Worm (Caenorhabditis elegans) whole organism, mixed stage, embryonic: ENCODE measurements around the gene fzy-1.

Source experiments
- M03D4.4 ChIP-seq: sonication (generic microtip); optimal IDR thresholded peaks from 2 replicates; lab custom pipeline; 2017; ENCODE audit warnings: mild to moderate bottlenecking, missing genetic modification characterization, missing compliant biosample characterization
- bed-3 ChIP-seq: fragments of 200-800 bp; sonication (Bioruptor generic); optimal IDR thresholded peaks from 3 replicates; lab custom pipeline; 2018; ENCODE audit warnings: mild to moderate bottlenecking, missing genetic modification characterization, moderate library complexity, missing compliant biosample characterization
- blmp-1 ChIP-seq: fragments of 150-350 bp; optimal IDR thresholded peaks from 2 replicates; lab custom pipeline; 2014; ENCODE audit warnings: missing biosample characterization, missing genetic modification characterization
- ceh-39 ChIP-seq: fragments of 150-350 bp; optimal IDR thresholded peaks from 2 replicates; lab custom pipeline; 2014; ENCODE audit warnings: missing biosample characterization, missing genetic modification characterization
- ceh-43 ChIP-seq: fragments of 200-800 bp; sonication (Bioruptor generic); optimal IDR thresholded peaks from 2 replicates; lab custom pipeline; 2018; ENCODE audit warnings: mild to moderate bottlenecking, missing genetic modification characterization, moderate library complexity, missing compliant biosample characterization
- ceh-83 ChIP-seq: fragments of 200-800 bp; sonication (Bioruptor generic); optimal IDR thresholded peaks from 2 replicates; lab custom pipeline; 2018; ENCODE audit warnings: mild to moderate bottlenecking, missing genetic modification characterization, missing compliant biosample characterization
- ces-1 ChIP-seq: fragments of 150-350 bp; optimal IDR thresholded peaks from 2 replicates; lab custom pipeline; 2014; ENCODE audit warnings: missing biosample characterization, missing genetic modification reagents, missing genetic modification characterization
- cnd-1 ChIP-seq: fragments of 200-800 bp; sonication (Bioruptor generic); optimal IDR thresholded peaks from 2 replicates; lab custom pipeline; 2018; ENCODE audit warnings: mild to moderate bottlenecking, missing genetic modification characterization, missing compliant biosample characterization
- drap-1 ChIP-seq: fragments of 200-800 bp; sonication (Bioruptor generic); optimal IDR thresholded peaks from 3 replicates; lab custom pipeline; 2018; ENCODE audit warnings: mild to moderate bottlenecking, missing genetic modification characterization, missing compliant biosample characterization
- elt-1 ChIP-seq: sonication (generic microtip); optimal IDR thresholded peaks from 2 replicates; lab custom pipeline; 2017; ENCODE audit warnings: missing genetic modification characterization, mild to moderate bottlenecking, missing compliant biosample characterization, antibody characterized with exemption, moderate library complexity, borderline replicate concordance; ENCODE audit not compliant: insufficient read depth
- elt-3 ChIP-seq: fragments of 150-350 bp; optimal IDR thresholded peaks from 2 replicates; lab custom pipeline; 2014; ENCODE audit warnings: missing biosample characterization, missing genetic modification characterization
- flh-1 ChIP-seq: fragments of 200-800 bp; sonication (Bioruptor generic); optimal IDR thresholded peaks from 2 replicates; lab custom pipeline; 2018; ENCODE audit warnings: mild to moderate bottlenecking, missing genetic modification characterization, moderate library complexity, missing compliant biosample characterization
- ham-2 ChIP-seq: fragments of 200-800 bp; sonication (Bioruptor generic); optimal IDR thresholded peaks from 2 replicates; lab custom pipeline; 2018; ENCODE audit warnings: mild to moderate bottlenecking, missing genetic modification characterization, missing compliant biosample characterization
- hlh-1 ChIP-seq: fragments of 150-350 bp; optimal IDR thresholded peaks from 2 replicates; lab custom pipeline; 2014; ENCODE audit warnings: missing biosample characterization, missing genetic modification reagents, missing genetic modification characterization
- lin-13 ChIP-seq: fragments of 150-350 bp; optimal IDR thresholded peaks from 2 replicates; lab custom pipeline; 2014; ENCODE audit warnings: missing biosample characterization, missing genetic modification characterization
- lin-32 ChIP-seq: fragments of 200-800 bp; sonication (Bioruptor generic); optimal IDR thresholded peaks from 2 replicates; lab custom pipeline; 2018; ENCODE audit warnings: mild to moderate bottlenecking, missing genetic modification characterization, missing compliant biosample characterization
- lsy-2 ChIP-seq: fragments of 150-350 bp; optimal IDR thresholded peaks from 2 replicates; lab custom pipeline; 2014; ENCODE audit warnings: missing biosample characterization, missing genetic modification characterization
- mab-5 ChIP-seq: fragments of 150-350 bp; optimal IDR thresholded peaks from 2 replicates; lab custom pipeline; 2014; ENCODE audit warnings: missing biosample characterization, missing genetic modification characterization
- mep-1 ChIP-seq: fragments of 150-350 bp; optimal IDR thresholded peaks from 2 replicates; lab custom pipeline; 2017; ENCODE audit warnings: missing biosample characterization, missing genetic modification reagents, missing genetic modification characterization, inconsistent platforms
- nhr-2 ChIP-seq: fragments of 150-350 bp; optimal IDR thresholded peaks from 2 replicates; lab custom pipeline; 2014; ENCODE audit warnings: missing biosample characterization, missing genetic modification characterization
- nhr-237 ChIP-seq: fragments of 150-350 bp; optimal IDR thresholded peaks from 2 replicates; lab custom pipeline; 2014; ENCODE audit warnings: missing biosample characterization, missing genetic modification characterization
- nhr-28 ChIP-seq: fragments of 150-350 bp; optimal IDR thresholded peaks from 2 replicates; lab custom pipeline; 2014; ENCODE audit warnings: missing biosample characterization, missing genetic modification characterization
- nhr-76 ChIP-seq: sonication (generic microtip); optimal IDR thresholded peaks from 2 replicates; lab custom pipeline; 2017; ENCODE audit warnings: missing biosample characterization, missing genetic modification characterization
- pha-4 ChIP-seq: fragments of 150-350 bp; optimal IDR thresholded peaks from 2 replicates; lab custom pipeline; 2018; ENCODE audit warnings: missing biosample characterization, missing genetic modification reagents, missing genetic modification characterization
- sem-2 ChIP-seq: fragments of 200-800 bp; sonication (Bioruptor generic); optimal IDR thresholded peaks from 2 replicates; lab custom pipeline; 2018; ENCODE audit warnings: mild to moderate bottlenecking, missing genetic modification characterization, missing compliant biosample characterization
- sptf-1 ChIP-seq: sonication (generic microtip); optimal IDR thresholded peaks from 2 replicates; lab custom pipeline; 2017; ENCODE audit warnings: mild to moderate bottlenecking, missing genetic modification characterization, moderate library complexity, missing compliant biosample characterization
- tbx-8 ChIP-seq: fragments of 200-800 bp; sonication (Bioruptor generic); optimal IDR thresholded peaks from 2 replicates; lab custom pipeline; 2018; ENCODE audit warnings: mild to moderate bottlenecking, missing genetic modification characterization, moderate library complexity, missing compliant biosample characterization
- unc-120 ChIP-seq: sonication (generic microtip); optimal IDR thresholded peaks from 2 replicates; lab custom pipeline; 2017; ENCODE audit warnings: missing genetic modification characterization, missing compliant biosample characterization; ENCODE audit not compliant: poor library complexity, severe bottlenecking
- unc-39 ChIP-seq: fragments of 150-350 bp; optimal IDR thresholded peaks from 2 replicates; lab custom pipeline; 2014; ENCODE audit warnings: missing biosample characterization, missing genetic modification characterization
- unc-62 ChIP-seq: fragments of 150-350 bp; optimal IDR thresholded peaks from 2 replicates; lab custom pipeline; 2014; ENCODE audit warnings: missing biosample characterization, missing genetic modification reagents, missing genetic modification characterization
- zip-8 ChIP-seq: fragments of 150-350 bp; optimal IDR thresholded peaks from 2 replicates; lab custom pipeline; 2014; ENCODE audit warnings: missing biosample characterization, missing genetic modification characterization
- ztf-11 ChIP-seq: fragments of 150-350 bp; optimal IDR thresholded peaks from 2 replicates; lab custom pipeline; 2014; ENCODE audit warnings: missing biosample characterization, missing genetic modification characterization

The fzy-1 gene

DNA sequence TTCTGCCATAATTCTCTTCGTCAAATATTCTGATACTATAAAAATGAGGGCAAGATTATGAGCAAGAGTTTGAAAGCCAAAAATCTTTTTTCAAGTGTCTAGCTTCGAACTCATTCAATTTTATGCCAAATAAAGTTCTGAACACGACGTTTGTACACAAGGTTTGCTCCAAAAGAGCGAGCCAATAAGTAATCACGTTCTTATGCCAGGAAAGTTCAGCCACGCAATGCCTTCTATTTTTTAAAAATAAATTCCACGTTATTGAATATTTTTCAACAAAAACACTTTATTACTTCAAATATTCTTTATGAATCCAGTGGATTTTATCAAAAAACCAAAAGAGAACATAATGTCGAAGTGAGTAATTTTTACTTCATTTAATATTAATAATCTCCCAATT, 12.7 kb upstream of the fzy-1 start, which contains the start of gene nep-5:
Gene nep-5 (plus strand): TSS at position 301 of the 400 bp plus-strand sequence.
- TF ChIP-seq unc-39 (tag; lab: Kevin White, UChicago): no peak
- TF ChIP-seq ceh-83 (GFP tag; lab: Kevin White, UChicago): no peak
- no peak for TF ChIP-seq ceh-43
- TF ChIP-seq lsy-2 (tag; lab: Kevin White, UChicago): no peak
- no peak for TF ChIP-seq lin-13 (tag; lab: Kevin White, UChicago)
- TF ChIP-seq flh-1: no peak
- TF ChIP-seq elt-1 (tag; lab: Kevin White, UChicago): no peak
- no peak for TF ChIP-seq ztf-11 (tag; lab: Kevin White, UChicago)
- TF ChIP-seq ces-1: no peak
- TF ChIP-seq cnd-1 (tag; lab: Kevin White, UChicago): no peak
- TF ChIP-seq pha-4 (tag; lab: Kevin White, UChicago): no peak
- no peak for TF ChIP-seq drap-1 (GFP tag; lab: Kevin White, UChicago)

DNA sequence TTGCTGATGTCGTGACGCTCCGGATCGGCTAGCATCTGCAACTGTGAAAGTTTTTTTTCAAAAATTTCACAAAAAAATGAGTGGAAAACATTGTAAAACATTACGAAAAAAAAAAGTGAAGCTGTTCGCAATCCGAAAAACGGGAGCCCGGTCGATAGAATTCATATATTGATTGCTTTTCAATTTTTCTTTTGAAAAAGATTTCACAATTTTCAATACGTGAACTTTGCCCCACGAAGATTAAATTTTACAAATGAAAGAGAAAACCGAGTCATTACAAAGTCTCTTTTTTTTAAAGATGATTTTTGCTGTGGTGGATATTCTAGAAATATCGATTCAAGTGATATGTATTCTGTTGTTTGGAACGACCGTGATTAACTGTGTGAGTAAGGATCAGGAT, 6.2 kb upstream of the fzy-1 start, which contains the start of gene F12A10.6:
Gene F12A10.6 (minus strand): TSS at position 101 of the 400 bp plus-strand sequence.
- TF ChIP-seq hlh-1 (tag; lab: Kevin White, UChicago) (no peak), elt-1 (tag; lab: Kevin White, UChicago) (no peak), lsy-2 (tag; lab: Kevin White, UChicago) (no peak), nhr-237 (tag; lab: Kevin White, UChicago) (no peak), nhr-28 (tag; lab: Kevin White, UChicago) (no peak), blmp-1 (tag; lab: Kevin White, UChicago) (no peak), cnd-1 (tag; lab: Kevin White, UChicago) (no peak), drap-1 (GFP tag; lab: Kevin White, UChicago) (no peak), zip-8 (no peak), ceh-39 (tag; lab: Kevin White, UChicago) (no peak), sptf-1 (tag; lab: Kevin White, UChicago) (no peak), unc-120 (tag; lab: Kevin White, UChicago) (no peak), lin-32 (GFP tag; lab: Kevin White, UChicago) (no peak), nhr-2 (tag; lab: Kevin White, UChicago) (no peak), mep-1 (no peak), M03D4.4 (tag; lab: Kevin White, UChicago) (no peak), pha-4 (tag; lab: Kevin White, UChicago) (no peak), tbx-8 (GFP tag; lab: Kevin White, UChicago) (no peak), flh-1 (no peak)

DNA sequence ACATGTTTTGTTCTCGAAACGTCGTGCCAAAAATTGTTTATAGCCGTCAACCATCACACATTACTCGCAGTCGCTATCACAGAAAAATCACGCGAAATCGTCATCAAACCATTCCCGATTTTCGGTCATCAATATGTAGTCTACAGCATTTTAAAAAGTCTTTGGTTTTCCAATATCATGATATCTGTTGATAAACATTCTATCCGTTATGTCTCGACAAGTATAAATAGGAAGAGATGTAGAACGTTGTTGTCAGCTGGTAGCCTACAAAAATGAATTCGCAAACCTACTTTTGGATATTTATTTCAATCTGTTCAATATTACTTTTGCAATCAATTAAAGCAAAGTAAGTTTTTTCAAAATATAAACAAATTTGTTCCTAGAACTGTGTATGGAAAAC, 4.2 kb upstream of the fzy-1 start, which contains the start of gene F12A10.1:
Gene F12A10.1 (plus strand): TSS at position 166 of the 400 bp plus-strand sequence.
- TF ChIP-seq nhr-237 (tag; lab: Kevin White, UChicago): no peak
- no peak for TF ChIP-seq nhr-28 (tag; lab: Kevin White, UChicago)
- no peak for TF ChIP-seq ham-2 (GFP tag; lab: Kevin White, UChicago)
- no peak for TF ChIP-seq drap-1 (GFP tag; lab: Kevin White, UChicago)
- no peak for TF ChIP-seq elt-3
- no peak for TF ChIP-seq bed-3 (GFP tag; lab: Kevin White, UChicago)
- no peak for TF ChIP-seq tbx-8 (GFP tag; lab: Kevin White, UChicago)
- no peak for TF ChIP-seq mab-5 (tag; lab: Kevin White, UChicago)
- TF ChIP-seq nhr-76: no peak
- TF ChIP-seq cnd-1 (tag; lab: Kevin White, UChicago): no peak
- no peak for TF ChIP-seq M03D4.4 (tag; lab: Kevin White, UChicago)
- TF ChIP-seq elt-1 (tag; lab: Kevin White, UChicago): no peak
- no peak for TF ChIP-seq ceh-43
- TF ChIP-seq sptf-1 (tag; lab: Kevin White, UChicago): no peak
- no peak for TF ChIP-seq hlh-1 (tag; lab: Kevin White, UChicago)
- TF ChIP-seq mep-1: no peak
- TF ChIP-seq pha-4 (tag; lab: Kevin White, UChicago): no peak
- TF ChIP-seq unc-62 (GFP tag; lab: Kevin White, UChicago): no peak
- no peak for TF ChIP-seq ceh-39 (tag; lab: Kevin White, UChicago)
- no peak for TF ChIP-seq sem-2 (GFP tag; lab: Kevin White, UChicago)
- TF ChIP-seq, all 35 proteins: peak for 0

DNA sequence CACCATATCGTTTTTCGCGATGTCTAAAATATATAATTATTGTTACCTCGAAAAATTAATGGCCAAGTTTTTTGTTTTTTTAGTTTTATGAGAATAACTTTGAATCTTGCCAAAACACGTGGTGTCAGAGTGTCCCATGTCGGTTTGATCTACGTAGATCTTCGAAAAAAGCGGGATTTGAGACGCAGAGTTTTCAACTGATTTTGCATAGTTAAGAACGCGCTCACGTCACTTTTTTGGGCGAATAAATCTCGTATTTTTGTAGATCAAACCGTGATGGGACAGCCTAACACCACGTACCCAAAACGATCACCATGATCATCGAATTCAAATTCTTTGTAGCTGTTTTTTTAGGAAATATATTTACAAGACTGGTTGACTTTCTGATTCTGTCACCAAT, 3.0 kb upstream of the fzy-1 start:
- TF ChIP-seq nhr-2 (tag; lab: Kevin White, UChicago) (no peak), ceh-43 (no peak), unc-39 (tag; lab: Kevin White, UChicago) (no peak), pha-4 (tag; lab: Kevin White, UChicago) (no peak), drap-1 (GFP tag; lab: Kevin White, UChicago) (no peak), ces-1 (no peak)
